Fruit fly (Drosophila melanogaster) whole organism, embryonic: ENCODE data around the gene CG8925.

ENCODE experiments used
- ATbp ChIP-seq: fragments of 200-800 bp; sonication (Bioruptor generic); optimal IDR thresholded peaks from 2 replicates; lab custom pipeline; 2017; ENCODE audit warnings: missing biosample characterization, mild to moderate bottlenecking, missing genetic modification characterization, missing genetic modification reagents
- Asciz ChIP-seq: fragments of 200-800 bp; sonication (Bioruptor generic); optimal IDR thresholded peaks from 2 replicates; lab custom pipeline; 2017; ENCODE audit warnings: missing biosample characterization, mild to moderate bottlenecking, missing genetic modification characterization, missing genetic modification reagents
- CG10431 ChIP-seq: fragments of 200-800 bp; sonication (Bioruptor generic); optimal IDR thresholded peaks from 3 replicates; lab custom pipeline; 2018; ENCODE audit warnings: missing biosample characterization, mild to moderate bottlenecking, missing genetic modification characterization
- CG10543 ChIP-seq: fragments of 200-800 bp; sonication (Bioruptor generic); optimal IDR thresholded peaks from 3 replicates; lab custom pipeline; 2017; ENCODE audit warnings: missing biosample characterization, mild to moderate bottlenecking, missing genetic modification characterization, moderate library complexity
- CG11504 ChIP-seq: fragments of 200-800 bp; sonication (Bioruptor generic); optimal IDR thresholded peaks from 3 replicates; lab custom pipeline; 2019; ENCODE audit warnings: missing biosample characterization, mild to moderate bottlenecking, missing genetic modification characterization, moderate library complexity
- CG1233 ChIP-seq: fragments of 200-800 bp; sonication (Bioruptor generic); optimal IDR thresholded peaks from 4 replicates; lab custom pipeline; 2018; ENCODE audit warnings: missing biosample characterization, mild to moderate bottlenecking, missing genetic modification characterization
- CG12942 ChIP-seq: fragments of 200-800 bp; sonication (Bioruptor generic); optimal IDR thresholded peaks from 3 replicates; lab custom pipeline; 2016; ENCODE audit warnings: missing biosample characterization, missing genetic modification characterization
- CG1602 ChIP-seq: fragments of 200-800 bp; sonication (Bioruptor generic); optimal IDR thresholded peaks from 3 replicates; lab custom pipeline; 2016; ENCODE audit warnings: missing biosample characterization, missing genetic modification characterization
- CG1647 ChIP-seq: fragments of 200-800 bp; sonication (Bioruptor generic); optimal IDR thresholded peaks from 3 replicates; lab custom pipeline; 2016; ENCODE audit warnings: missing biosample characterization, missing genetic modification characterization
- CG16779 ChIP-seq: fragments of 200-800 bp; sonication (Bioruptor generic); IDR thresholded peaks from 2 replicates; pipeline ENCODE4 v1.3.6; 2022; ENCODE audit warnings: missing biosample characterization, missing genetic modification characterization
- CG17359 ChIP-seq: fragments of 200-800 bp; sonication (Bioruptor generic); optimal IDR thresholded peaks from 3 replicates; lab custom pipeline; 2018; ENCODE audit warnings: missing biosample characterization, mild to moderate bottlenecking, missing genetic modification characterization, moderate library complexity
- CG17361 ChIP-seq: fragments of 200-800 bp; sonication (Bioruptor generic); IDR thresholded peaks from 3 replicates; pipeline ENCODE4 v1.3.6; 2022; ENCODE audit warnings: missing biosample characterization, missing genetic modification characterization
- CG17568 ChIP-seq: fragments of 200-800 bp; sonication (Bioruptor generic); optimal IDR thresholded peaks from 2 replicates; lab custom pipeline; 2018; ENCODE audit warnings: missing biosample characterization, mild to moderate bottlenecking, missing genetic modification characterization, moderate library complexity
- CG32772 ChIP-seq: fragments of 200-800 bp; sonication (Bioruptor generic); IDR thresholded peaks from 2 replicates; pipeline ENCODE4 v1.3.6; 2022; ENCODE audit warnings: missing biosample characterization, missing genetic modification characterization
- CG34224 ChIP-seq: fragments of 200-800 bp; sonication (Bioruptor generic); IDR thresholded peaks from 3 replicates; pipeline ENCODE4 v1.3.6; 2022; ENCODE audit warnings: missing biosample characterization, missing genetic modification characterization; ENCODE audit not compliant: partially characterized antibody
- CG34422 ChIP-seq: fragments of 200-800 bp; sonication (Bioruptor generic); IDR thresholded peaks from 3 replicates; pipeline ENCODE4 v1.3.6; 2022; ENCODE audit warnings: missing biosample characterization, missing genetic modification characterization
- CG4707 ChIP-seq: fragments of 200-800 bp; sonication (Bioruptor generic); optimal IDR thresholded peaks from 2 replicates; lab custom pipeline; 2018; ENCODE audit warnings: missing biosample characterization, mild to moderate bottlenecking, missing genetic modification characterization, moderate library complexity
- CG4854 ChIP-seq: fragments of 200-800 bp; sonication (Bioruptor generic); optimal IDR thresholded peaks from 2 replicates; lab custom pipeline; 2016; ENCODE audit warnings: missing biosample characterization, missing genetic modification characterization, inconsistent platforms
- CG5180 ChIP-seq: fragments of 200-800 bp; sonication (Bioruptor generic); optimal IDR thresholded peaks from 3 replicates; lab custom pipeline; 2017; ENCODE audit warnings: missing biosample characterization, missing genetic modification characterization, mild to moderate bottlenecking, moderate library complexity, missing genetic modification reagents
- CG9727 ChIP-seq: fragments of 200-800 bp; sonication (Bioruptor generic); optimal IDR thresholded peaks from 3 replicates; lab custom pipeline; 2017; ENCODE audit warnings: missing biosample characterization, mild to moderate bottlenecking, missing genetic modification characterization
- CG9797 ChIP-seq: fragments of 200-800 bp; sonication (Bioruptor generic); optimal IDR thresholded peaks from 3 replicates; lab custom pipeline; 2018; ENCODE audit warnings: missing biosample characterization, mild to moderate bottlenecking, missing genetic modification characterization
- CoRest ChIP-seq: fragments of 200-800 bp; sonication (Bioruptor generic); optimal IDR thresholded peaks from 3 replicates; lab custom pipeline; 2018; ENCODE audit warnings: missing biosample characterization, mild to moderate bottlenecking, missing genetic modification characterization, moderate library complexity
- Doc2 ChIP-seq: fragments of 200-800 bp; sonication (Bioruptor generic); IDR thresholded peaks from 2 replicates; pipeline ENCODE4 v1.3.6; 2022; ENCODE audit warnings: missing biosample characterization, missing genetic modification characterization
- E2f1 ChIP-seq: fragments of 200-800 bp; sonication (Bioruptor generic); IDR thresholded peaks from 2 replicates; pipeline ENCODE4 v1.3.6; 2022; ENCODE audit warnings: missing biosample characterization, missing genetic modification characterization
- Ets97D ChIP-seq: fragments of 200-800 bp; sonication (Bioruptor generic); optimal IDR thresholded peaks from 3 replicates; lab custom pipeline; 2016; ENCODE audit warnings: missing biosample characterization, missing genetic modification characterization
- MTF-1 ChIP-seq: fragments of 200-800 bp; sonication (Bioruptor generic); optimal IDR thresholded peaks from 2 replicates; lab custom pipeline; 2018; ENCODE audit warnings: missing biosample characterization, mild to moderate bottlenecking, missing genetic modification characterization, borderline replicate concordance
- Myb ChIP-seq: fragments of 200-800 bp; sonication (Bioruptor generic); optimal IDR thresholded peaks from 2 replicates; lab custom pipeline; 2016; ENCODE audit warnings: missing biosample characterization, missing genetic modification characterization
- NFAT ChIP-seq: fragments of 200-800 bp; sonication (Bioruptor generic); IDR thresholded peaks from 2 replicates; pipeline ENCODE4 v1.3.6; 2022; ENCODE audit warnings: missing biosample characterization, missing genetic modification characterization
- Oli ChIP-seq: fragments of 200-800 bp; sonication (Bioruptor generic); optimal IDR thresholded peaks from 2 replicates; lab custom pipeline; 2018; ENCODE audit warnings: missing biosample characterization, mild to moderate bottlenecking, missing genetic modification characterization, moderate library complexity
- PHDP ChIP-seq: fragments of 200-800 bp; sonication (Bioruptor generic); optimal IDR thresholded peaks from 3 replicates; lab custom pipeline; 2018; ENCODE audit warnings: missing biosample characterization, mild to moderate bottlenecking, missing genetic modification characterization, moderate library complexity
- Ptx1 ChIP-seq: fragments of 200-800 bp; sonication (Bioruptor generic); IDR thresholded peaks from 2 replicates; pipeline ENCODE4 v1.3.6; 2022; ENCODE audit warnings: missing biosample characterization, missing genetic modification characterization
- crp ChIP-seq, 2 experiments: fragments of 200-800 bp; sonication (Bioruptor generic); optimal IDR thresholded peaks; 2 replicates in 1 of 2; 3 replicates in 1 of 2; lab custom pipeline; 2017; ENCODE audit warnings: missing biosample characterization in 2 of 2, missing genetic modification characterization in 2 of 2, mild to moderate bottlenecking in 1 of 2, moderate library complexity in 1 of 2
- danr ChIP-seq: fragments of 200-800 bp; sonication (Bioruptor generic); IDR thresholded peaks from 2 replicates; pipeline ENCODE4 v1.3.6; 2022; ENCODE audit warnings: missing biosample characterization, missing genetic modification characterization
- exex ChIP-seq: fragments of 200-800 bp; sonication (Bioruptor generic); optimal IDR thresholded peaks from 4 replicates; lab custom pipeline; 2018; ENCODE audit warnings: missing biosample characterization, mild to moderate bottlenecking, missing genetic modification characterization, moderate library complexity
- fd3F ChIP-seq: fragments of 200-800 bp; sonication (Bioruptor generic); optimal IDR thresholded peaks from 2 replicates; lab custom pipeline; 2018; ENCODE audit warnings: missing biosample characterization, mild to moderate bottlenecking, missing genetic modification characterization, moderate library complexity
- jing ChIP-seq: fragments of 200-800 bp; sonication (Bioruptor generic); optimal IDR thresholded peaks from 2 replicates; lab custom pipeline; 2018; ENCODE audit warnings: missing biosample characterization, mild to moderate bottlenecking, missing genetic modification characterization
- lola ChIP-seq, 3 experiments: fragments of >200 bp in 2 of 3; fragments of 200-800 bp in 1 of 3; sonication (Bioruptor generic) in 1 of 3; optimal IDR thresholded peaks; 2 replicates each; lab custom pipeline; 2017 to 2019; ENCODE audit warnings: missing biosample characterization in 3 of 3, missing genetic modification characterization in 3 of 3, mild to moderate bottlenecking in 1 of 3, moderate library complexity in 1 of 3
- maf-S ChIP-seq: fragments of 200-800 bp; sonication (Bioruptor generic); optimal IDR thresholded peaks from 2 replicates; lab custom pipeline; 2016; ENCODE audit warnings: missing biosample characterization, missing genetic modification characterization
- nmo ChIP-seq: fragments of 200-800 bp; sonication (Bioruptor generic); optimal IDR thresholded peaks from 2 replicates; lab custom pipeline; 2018; ENCODE audit warnings: missing biosample characterization, mild to moderate bottlenecking, missing genetic modification characterization, moderate library complexity
- rib ChIP-seq: fragments of 200-800 bp; sonication (Bioruptor generic); IDR thresholded peaks from 2 replicates; pipeline ENCODE4 v1.3.6; 2022; ENCODE audit warnings: missing biosample characterization, missing genetic modification characterization
- sens-2 ChIP-seq: fragments of 200-800 bp; sonication (Bioruptor generic); IDR thresholded peaks from 2 replicates; pipeline ENCODE4 v1.3.6; 2022; ENCODE audit warnings: missing biosample characterization, missing genetic modification characterization
- sim ChIP-seq: fragments of 200-800 bp; sonication (Bioruptor generic); IDR thresholded peaks from 2 replicates; pipeline ENCODE4 v1.3.6; 2022; ENCODE audit warnings: missing biosample characterization, missing genetic modification characterization
- sna ChIP-seq: fragments of 200-800 bp; sonication (Bioruptor generic); IDR thresholded peaks from 2 replicates; pipeline ENCODE4 v1.3.6; 2022; ENCODE audit warnings: missing biosample characterization, missing genetic modification characterization; ENCODE audit not compliant: partially characterized antibody
- tin ChIP-seq: fragments of 200-800 bp; sonication (Bioruptor generic); optimal IDR thresholded peaks from 3 replicates; lab custom pipeline; 2016; ENCODE audit warnings: missing biosample characterization, missing genetic modification characterization
- toy ChIP-seq: fragments of 200-800 bp; sonication (Bioruptor generic); IDR thresholded peaks from 2 replicates; pipeline ENCODE4 v1.3.6; 2022; ENCODE audit warnings: missing biosample characterization, missing genetic modification characterization
- tup ChIP-seq: fragments of 200-800 bp; sonication (Bioruptor generic); optimal IDR thresholded peaks from 2 replicates; lab custom pipeline; 2016; ENCODE audit warnings: missing biosample characterization, mild to moderate bottlenecking, missing genetic modification characterization, moderate library complexity
- twi ChIP-seq: fragments of 200-800 bp; optimal IDR thresholded peaks from 2 replicates; lab custom pipeline; 2019; ENCODE audit warnings: missing biosample characterization, mild to moderate bottlenecking, missing genetic modification characterization, moderate library complexity
- wdn ChIP-seq: fragments of 200-800 bp; sonication (Bioruptor generic); IDR thresholded peaks from 2 replicates; pipeline ENCODE4 v1.3.6; 2022; ENCODE audit warnings: missing biosample characterization, missing genetic modification characterization
- zfh2 ChIP-seq: fragments of 200-800 bp; sonication (Bioruptor generic); optimal IDR thresholded peaks from 2 replicates; lab custom pipeline; 2016; ENCODE audit warnings: missing biosample characterization, missing genetic modification characterization

Gene CG8925

DNA sequence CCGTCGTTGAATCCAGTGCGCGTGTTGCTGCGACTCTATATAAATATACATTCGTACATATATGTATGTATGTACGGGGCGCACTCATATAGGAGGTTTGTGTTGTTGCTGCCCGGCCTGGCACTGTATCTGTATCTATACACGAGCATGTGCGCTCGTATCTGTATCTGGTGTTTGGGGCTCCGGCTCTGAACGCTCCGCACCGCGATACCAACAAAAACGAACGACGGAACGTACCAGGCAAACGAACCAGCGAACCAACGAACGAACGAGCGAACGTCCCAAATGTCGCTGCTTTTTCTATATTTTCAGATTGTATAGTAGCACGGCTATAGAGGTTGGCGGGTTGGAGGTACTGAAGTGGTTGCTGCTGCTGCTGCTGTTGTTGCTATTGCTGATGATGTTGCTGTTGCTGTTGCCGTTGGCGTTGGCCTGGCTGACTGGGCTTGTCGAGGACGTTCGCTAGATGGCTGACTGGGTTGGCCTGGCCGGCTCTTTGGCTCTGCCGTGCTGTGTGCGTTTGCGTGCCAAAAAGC lies 35.4 kb downstream of the CG8925 start (continued):
- TF ChIP-seq danr (GFP tag; lab: Robert Waterston, UW), result no peak
- no peak for TF ChIP-seq toy (GFP tag; lab: Robert Waterston, UW)
- peak; percentile 41; the same call in 1 of the 3 replicates for TF ChIP-seq CG34422 (GFP tag; lab: Robert Waterston, UW)
- no peak for TF ChIP-seq Doc2 (GFP tag; lab: Robert Waterston, UW)
- 0 out of 2 replicates have a peak, but pooled peaks have one; percentile 30 for TF ChIP-seq NFAT (GFP tag; lab: Robert Waterston, UW)
- peak; percentile 25 for TF ChIP-seq CG1233 (GFP tag; lab: Kevin White, UChicago)
- TF ChIP-seq crp (GFP tag; optimal IDR thresholded peaks at IDR 0.05; lab: Kevin White, UChicago), result no peak
- TF ChIP-seq zfh2, result no peak
- no peak for TF ChIP-seq ATbp (GFP tag; lab: Kevin White, UChicago)
- 0 out of 2 replicates have a peak, but pooled peaks have one; percentile 26 for TF ChIP-seq wdn (GFP tag; lab: Robert Waterston, UW)
- 0 out of 2 replicates have a peak, but pooled peaks have one; percentile 8 for TF ChIP-seq Ptx1 (GFP tag; lab: Robert Waterston, UW)
- no peak for TF ChIP-seq Oli (tag; lab: Kevin White, UChicago)
- no peak for TF ChIP-seq CG12942 (GFP tag; lab: Kevin White, UChicago)
- no peak for TF ChIP-seq maf-S (GFP tag; lab: Kevin White, UChicago)
- TF ChIP-seq CG9797 (GFP tag; lab: Kevin White, UChicago), result no peak
- no peak for TF ChIP-seq CG16779 (GFP tag; lab: Robert Waterston, UW)
- no peak for TF ChIP-seq CG9727 (GFP tag; lab: Kevin White, UChicago)
- TF ChIP-seq CG4854 (GFP tag; lab: Kevin White, UChicago), result no peak
- TF ChIP-seq Myb (GFP tag; lab: Kevin White, UChicago), result no peak
- TF ChIP-seq sens-2 (GFP tag; lab: Robert Waterston, UW), result no peak
- TF ChIP-seq CG1647 (GFP tag; lab: Kevin White, UChicago), result no peak
- peak; percentile 28 for TF ChIP-seq PHDP (tag; lab: Kevin White, UChicago)
- peak; percentile 97 for TF ChIP-seq CG5180 (GFP tag; lab: Kevin White, UChicago)
- no peak for TF ChIP-seq sim (GFP tag; lab: Robert Waterston, UW)
- TF ChIP-seq CG10543 (GFP tag; lab: Kevin White, UChicago), result peak; percentile 99
- TF ChIP-seq Ets97D (GFP tag; lab: Kevin White, UChicago), result no peak
- TF ChIP-seq exex (tag; lab: Kevin White, UChicago), result peak; percentile 36
- 0 out of 2 replicates have a peak, but pooled peaks have one; percentile 56 for TF ChIP-seq sna (GFP tag; lab: Robert Waterston, UW)
- peak; percentile 31; the same call in 1 of the 3 replicates for TF ChIP-seq CG34224 (GFP tag; lab: Robert Waterston, UW)
- TF ChIP-seq E2f1, result no peak
- no peak for TF ChIP-seq CG17361 (GFP tag; lab: Robert Waterston, UW)
- TF ChIP-seq tin, result no peak
- no peak for TF ChIP-seq jing (GFP tag; lab: Kevin White, UChicago)
- TF ChIP-seq lola (GFP tag; optimal IDR thresholded peaks at IDR 0.05; lab: Kevin White, UChicago), result no peak
- TF ChIP-seq fd3F (GFP tag; lab: Kevin White, UChicago), result no peak
- peak; percentile 7 for TF ChIP-seq CoRest
- no peak for TF ChIP-seq Asciz (GFP tag; lab: Kevin White, UChicago)
- peak; percentile 75; the same call in 1 of the 2 replicates for TF ChIP-seq rib (GFP tag; lab: Robert Waterston, UW)
- TF ChIP-seq CG4707 (GFP tag; lab: Kevin White, UChicago), result peak; percentile 39
- TF ChIP-seq nmo (GFP tag; lab: Kevin White, UChicago), result no peak
- TF ChIP-seq MTF-1 (GFP tag; lab: Kevin White, UChicago), result peak; percentile 28
- peak; percentile 70 for TF ChIP-seq CG11504 (tag; lab: Kevin White, UChicago)
- TF ChIP-seq CG10431, result no peak
- TF ChIP-seq CG17359 (tag; lab: Kevin White, UChicago), result peak; percentile 9
- TF ChIP-seq CG32772 (GFP tag; lab: Robert Waterston, UW), result no peak
- no peak for TF ChIP-seq CG1602 (GFP tag; lab: Kevin White, UChicago)
- TF ChIP-seq CG17568, result no peak
- no peak for TF ChIP-seq tup
- peak; percentile 37 for TF ChIP-seq twi (tag; lab: Kevin White, UChicago)
